Worm (Caenorhabditis elegans): ENCODE measurements around the gene srw-136.

Gene srw-136

DNA sequence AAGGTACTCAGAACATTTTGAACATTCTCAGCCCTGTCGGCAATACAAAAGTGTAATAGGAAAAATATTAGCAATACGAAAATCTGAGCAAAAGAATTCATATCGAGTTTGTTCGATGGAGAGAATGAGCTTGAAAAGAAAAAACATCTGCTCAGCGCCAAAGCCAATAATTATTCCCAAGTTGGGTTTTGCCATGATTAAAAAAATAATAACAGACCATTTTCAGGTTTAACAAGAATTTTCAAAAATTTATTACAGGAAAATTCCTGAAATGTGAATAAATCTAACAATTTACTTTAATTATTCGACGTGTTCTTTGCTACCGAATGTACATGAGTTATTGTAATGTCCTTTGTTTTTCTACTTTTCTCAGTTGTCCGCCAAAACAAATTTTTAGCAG is 22.0 kb upstream of the srw-136 start, which contains the start of gene irld-38:
Gene irld-38, minus strand, starts transcription at position 101 of the 400 bp plus-strand sequence.
- no peak for TF ChIP-seq nhr-47 (tag; optimal IDR thresholded peaks at IDR 0.05)
- TF ChIP-seq zip-4 (GFP tag; optimal IDR thresholded peaks at IDR 0.05), result no peak
- TF ChIP-seq swsn-7 (tag; optimal IDR thresholded peaks at IDR 0.05), result no peak
- TF ChIP-seq lin-15B (tag; optimal IDR thresholded peaks at IDR 0.05), result no peak
- no peak for TF ChIP-seq lin-13 (GFP tag; optimal IDR thresholded peaks at IDR 0.05)

DNA sequence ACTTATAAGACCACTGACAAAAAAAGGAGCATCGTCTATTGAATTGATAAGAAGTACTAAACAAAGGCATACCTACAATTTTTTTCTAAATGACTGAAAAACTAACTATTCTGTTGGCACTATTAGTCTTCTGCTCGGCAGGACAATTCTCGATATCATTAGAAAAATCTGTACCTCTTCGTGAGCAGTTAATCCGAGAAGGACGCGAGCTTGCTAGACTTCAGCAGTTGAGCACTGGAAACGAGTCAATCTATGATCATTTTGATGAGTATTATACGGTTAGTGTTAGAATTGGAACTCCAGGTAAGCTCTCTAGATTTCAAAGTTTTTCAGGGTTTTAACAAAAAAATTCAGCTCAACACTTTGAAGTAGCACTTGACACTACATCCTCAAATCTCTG is 17.8 kb upstream of the srw-136 start, which contains the start of gene asp-7:
Gene asp-7, plus strand, starts transcription at position 81 of the 400 bp plus-strand sequence.
- TF ChIP-seq efl-1 (optimal IDR thresholded peaks at IDR 0.05) (no peak), efl-1 (GFP tag; optimal IDR thresholded peaks at IDR 0.05 in 1 of 2) (peak in 1 of 2 experiments; percentile 80), lsy-2 (tag; optimal IDR thresholded peaks at IDR 0.05) (no peak)

ce11 chrV:3024274-3024673 is 13.9 kb upstream of the srw-136 start, which contains the start of gene asp-8:
asp-8 (plus strand) TSS chrV:3024549.
- TF ChIP-seq elt-2 (tag; optimal IDR thresholded peaks at IDR 0.05) (peak; percentile 60), tlp-1 (tag; optimal IDR thresholded peaks at IDR 0.05) (no peak)

- TF ChIP-seq Y116A8C.19 (tag; optimal IDR thresholded peaks at IDR 0.05; ENCODE audit: borderline replicate concordance) (no peak), mab-9 (GFP tag; IDR thresholded peaks at IDR 0.05) (no peak), pqm-1 (tag; optimal IDR thresholded peaks at IDR 0.05) (no peak), nhr-47 (tag; optimal IDR thresholded peaks at IDR 0.05) (no peak), nhr-12 (tag; optimal IDR thresholded peaks at IDR 0.05) (no peak), aly-2 (tag; optimal IDR thresholded peaks at IDR 0.05) (no peak), unc-62 (GFP tag; optimal IDR thresholded peaks at IDR 0.05) (no peak), irx-1 (tag; optimal IDR thresholded peaks at IDR 0.05) (no peak), unc-86 (tag; optimal IDR thresholded peaks at IDR 0.05) (no peak), isw-1 (GFP tag; IDR thresholded peaks at IDR 0.05) (no peak), nhr-19 (GFP tag; conservative IDR thresholded peaks at IDR 0.05) (no peak), ceh-8 (GFP tag; optimal IDR thresholded peaks at IDR 0.05) (no peak), mef-2 (tag; optimal IDR thresholded peaks at IDR 0.05) (no peak), vab-15 (tag; optimal IDR thresholded peaks at IDR 0.05) (no peak), dpl-1 (GFP tag; optimal IDR thresholded peaks at IDR 0.05) (no peak), ceh-90 (tag; optimal IDR thresholded peaks at IDR 0.05) (no peak), hpl-2 (GFP tag; optimal IDR thresholded peaks at IDR 0.05) (no peak), swsn-7 (tag; optimal IDR thresholded peaks at IDR 0.05) (no peak)
Observed at ce11 chrV:3021306-3021705, 10.9 kb upstream of the srw-136 start, which contains the start of gene irld-12. irld-12 (minus strand) TSS chrV:3021406.

- TF ChIP-seq nhr-237 (tag; optimal IDR thresholded peaks at IDR 0.05), result no peak
- no peak for TF ChIP-seq egl-27 (tag; optimal IDR thresholded peaks at IDR 0.05)
- TF ChIP-seq fos-1 (tag; optimal IDR thresholded peaks at IDR 0.05), result no peak
- TF ChIP-seq fkh-4 (tag; optimal IDR thresholded peaks at IDR 0.05; ENCODE audit: borderline replicate concordance), result no peak
- no peak for TF ChIP-seq unc-86 (tag; optimal IDR thresholded peaks at IDR 0.05)
- TF ChIP-seq aha-1 (tag; optimal IDR thresholded peaks at IDR 0.05), result no peak
- no peak for TF ChIP-seq ceh-63 (GFP tag; optimal IDR thresholded peaks at IDR 0.05)
- TF ChIP-seq hpl-2 (GFP tag; optimal IDR thresholded peaks at IDR 0.05), result no peak
- TF ChIP-seq lin-39 (tag; optimal IDR thresholded peaks at IDR 0.05), result no peak
- TF ChIP-seq mdl-1 (tag; optimal IDR thresholded peaks at IDR 0.05), result no peak
- no peak for TF ChIP-seq lsy-2 (tag; optimal IDR thresholded peaks at IDR 0.05)
- no peak for TF ChIP-seq ceh-88 (GFP tag; IDR thresholded peaks at IDR 0.05)
Observed at ce11 chrV:3017930-3018329, 7.6 kb upstream of the srw-136 start.

Data from whole organism, L1 larva.